Worm (Caenorhabditis elegans) whole organism, young adult: ENCODE data around the gene F11C7.2.

Experiments used
- B0019.2 ChIP-seq: fragments of 200-800 bp; sonication (Bioruptor generic); conservative IDR thresholded peaks from 2 replicates; pipeline ENCODE4 v1.3.6; 2022; ENCODE audit warnings: missing genetic modification reagents, missing genetic modification characterization, missing compliant biosample characterization
- B0035.1 ChIP-seq: sonication (generic microtip); optimal IDR thresholded peaks from 2 replicates; lab custom pipeline; 2016; ENCODE audit warnings: missing genetic modification characterization, mild to moderate bottlenecking, missing compliant biosample characterization, missing genotype, missing genetic modification reagents
- C06A6.2 ChIP-seq: fragments of 200-800 bp; sonication (Bioruptor generic); conservative IDR thresholded peaks from 2 replicates; pipeline ENCODE4 v1.3.6; 2022; ENCODE audit warnings: missing genetic modification characterization, missing compliant biosample characterization
- F10E7.11 ChIP-seq: sonication (generic microtip); optimal IDR thresholded peaks from 2 replicates; lab custom pipeline; 2017; ENCODE audit warnings: mild to moderate bottlenecking, missing genetic modification characterization, moderate library complexity, missing compliant biosample characterization
- F37B4.10 ChIP-seq: fragments of 200-800 bp; sonication (Bioruptor generic); IDR thresholded peaks from 2 replicates; pipeline ENCODE4 v1.3.6; 2022; ENCODE audit warnings: missing genetic modification characterization, missing compliant biosample characterization
- F39B2.1 ChIP-seq: fragments of 200-800 bp; sonication (Bioruptor generic); IDR thresholded peaks from 2 replicates; pipeline ENCODE4 v1.3.6; 2022; ENCODE audit warnings: missing genetic modification reagents, missing genetic modification characterization, missing compliant biosample characterization
- F55B11.4 ChIP-seq: sonication (generic microtip); optimal IDR thresholded peaks from 2 replicates; lab custom pipeline; 2016; ENCODE audit warnings: missing compliant biosample characterization, missing genetic modification characterization, borderline replicate concordance; ENCODE audit not compliant: insufficient read depth
- K12H6.12 ChIP-seq: fragments of 200-800 bp; sonication (Bioruptor generic); optimal IDR thresholded peaks from 2 replicates; lab custom pipeline; 2018; ENCODE audit warnings: mild to moderate bottlenecking, missing genetic modification characterization, missing compliant biosample characterization
- Y53G8AR.9 ChIP-seq: fragments of 200-800 bp; sonication (Bioruptor generic); conservative IDR thresholded peaks from 2 replicates; pipeline ENCODE4 v1.3.6; 2022; ENCODE audit warnings: missing genetic modification reagents, missing genetic modification characterization, missing compliant biosample characterization
- Y79H2A.3 ChIP-seq: fragments of 200-800 bp; sonication (Bioruptor generic); conservative IDR thresholded peaks from 2 replicates; pipeline ENCODE4 v1.3.6; 2022; ENCODE audit warnings: missing genetic modification reagents, missing genetic modification characterization, missing compliant biosample characterization
- atf-7 ChIP-seq: sonication (generic microtip); optimal IDR thresholded peaks from 2 replicates; lab custom pipeline; 2017; ENCODE audit warnings: mild to moderate bottlenecking, missing genetic modification characterization, missing compliant biosample characterization
- attf-3 ChIP-seq: fragments of 200-800 bp; sonication (Bioruptor generic); conservative IDR thresholded peaks from 2 replicates; pipeline ENCODE4 v1.3.6; 2022; ENCODE audit warnings: missing genetic modification reagents, missing genetic modification characterization, missing compliant biosample characterization
- attf-5 ChIP-seq: fragments of 200-800 bp; sonication (Bioruptor generic); optimal IDR thresholded peaks from 2 replicates; lab custom pipeline; 2018; ENCODE audit warnings: mild to moderate bottlenecking, missing genetic modification characterization, missing compliant biosample characterization
- ceh-27 ChIP-seq: fragments of 200-800 bp; sonication (Bioruptor generic); optimal IDR thresholded peaks from 2 replicates; lab custom pipeline; 2018; ENCODE audit warnings: mild to moderate bottlenecking, missing genetic modification characterization, moderate library complexity, missing compliant biosample characterization
- ceh-58 ChIP-seq: fragments of 200-800 bp; sonication (Bioruptor generic); IDR thresholded peaks from 2 replicates; pipeline ENCODE4 v1.3.6; 2022; ENCODE audit warnings: missing genetic modification characterization, missing compliant biosample characterization
- die-1 ChIP-seq: sonication (generic microtip); optimal IDR thresholded peaks from 2 replicates; lab custom pipeline; 2016; ENCODE audit warnings: missing genotype, mild to moderate bottlenecking, missing genetic modification characterization, missing compliant biosample characterization
- dox-1 ChIP-seq: fragments of 200-800 bp; sonication (Bioruptor generic); IDR thresholded peaks from 2 replicates; pipeline ENCODE4 v1.3.6; 2022; ENCODE audit warnings: missing genetic modification reagents, missing genetic modification characterization, missing compliant biosample characterization
- egl-44 ChIP-seq: fragments of 200-800 bp; sonication (Bioruptor generic); IDR thresholded peaks from 2 replicates; pipeline ENCODE4 v1.3.6; 2022; ENCODE audit warnings: missing genetic modification reagents, missing genetic modification characterization, missing compliant biosample characterization
- ets-4 ChIP-seq: fragments of 200-800 bp; sonication (Bioruptor generic); optimal IDR thresholded peaks from 2 replicates; lab custom pipeline; 2018; ENCODE audit warnings: mild to moderate bottlenecking, missing genetic modification characterization, missing compliant biosample characterization
- gei-17 ChIP-seq: fragments of 200-800 bp; sonication (Bioruptor generic); optimal IDR thresholded peaks from 2 replicates; lab custom pipeline; 2018; ENCODE audit warnings: mild to moderate bottlenecking, missing genetic modification characterization, missing compliant biosample characterization
- him-1 ChIP-seq: sonication (generic microtip); optimal IDR thresholded peaks from 2 replicates; lab custom pipeline; 2016; ENCODE audit warnings: missing genotype, missing genetic modification reagents, missing genetic modification characterization, missing compliant biosample characterization
- hlh-26 ChIP-seq: fragments of 200-800 bp; sonication (Bioruptor generic); conservative IDR thresholded peaks from 2 replicates; pipeline ENCODE4 v1.3.6; 2022; ENCODE audit warnings: missing genetic modification reagents, missing genetic modification characterization, missing compliant biosample characterization
- hmg-1.2 ChIP-seq: fragments of 200-800 bp; sonication (Bioruptor generic); IDR thresholded peaks from 2 replicates; pipeline ENCODE4 v1.3.6; 2022; ENCODE audit warnings: missing genetic modification reagents, missing genetic modification characterization, missing compliant biosample characterization
- hmg-20 ChIP-seq: fragments of 200-800 bp; sonication (Bioruptor generic); IDR thresholded peaks from 2 replicates; pipeline ENCODE4 v1.3.6; 2022; ENCODE audit warnings: missing genetic modification reagents, missing genetic modification characterization, missing compliant biosample characterization
- hrde-1 ChIP-seq: sonication (generic microtip); optimal IDR thresholded peaks from 2 replicates; lab custom pipeline; 2016; ENCODE audit warnings: missing genetic modification characterization, mild to moderate bottlenecking, missing compliant biosample characterization, moderate library complexity, missing genotype, missing genetic modification reagents, borderline replicate concordance
- let-526 ChIP-seq: fragments of 200-800 bp; sonication (Bioruptor generic); IDR thresholded peaks from 2 replicates; pipeline ENCODE4 v1.3.6; 2022; ENCODE audit warnings: missing genetic modification reagents, missing genetic modification characterization, missing compliant biosample characterization
- lsl-1 ChIP-seq: fragments of 200-800 bp; sonication (Bioruptor generic); optimal IDR thresholded peaks from 2 replicates; lab custom pipeline; 2018; ENCODE audit warnings: mild to moderate bottlenecking, missing genetic modification characterization, moderate library complexity, missing compliant biosample characterization
- mes-4 ChIP-seq: sonication (generic microtip); optimal IDR thresholded peaks from 2 replicates; lab custom pipeline; 2016; ENCODE audit warnings: missing genotype, missing genetic modification characterization, missing compliant biosample characterization
- mxl-1 ChIP-seq: sonication (generic microtip); optimal IDR thresholded peaks from 2 replicates; lab custom pipeline; 2016; ENCODE audit warnings: missing genetic modification characterization, missing compliant biosample characterization
- nhr-179 ChIP-seq: sonication (generic microtip); optimal IDR thresholded peaks from 2 replicates; lab custom pipeline; 2016; ENCODE audit warnings: mild to moderate bottlenecking, missing genetic modification characterization, missing compliant biosample characterization
- nhr-27 ChIP-seq: fragments of 200-800 bp; sonication (Bioruptor generic); optimal IDR thresholded peaks from 2 replicates; lab custom pipeline; 2018; ENCODE audit warnings: mild to moderate bottlenecking, missing genetic modification characterization, moderate library complexity, missing compliant biosample characterization
- nhr-90 ChIP-seq: sonication (generic microtip); optimal IDR thresholded peaks from 2 replicates; lab custom pipeline; 2016; ENCODE audit warnings: missing genotype, mild to moderate bottlenecking, missing genetic modification characterization, missing compliant biosample characterization
- rcor-1 ChIP-seq: fragments of 200-800 bp; sonication (Bioruptor generic); IDR thresholded peaks from 2 replicates; pipeline ENCODE4 v1.3.6; 2022; ENCODE audit warnings: missing genetic modification reagents, missing genetic modification characterization, missing compliant biosample characterization
- sdz-38 ChIP-seq: sonication (generic microtip); optimal IDR thresholded peaks from 2 replicates; lab custom pipeline; 2016; ENCODE audit warnings: missing genotype, missing genetic modification characterization, missing compliant biosample characterization
- snpc-1.1 ChIP-seq: sonication (generic microtip); optimal IDR thresholded peaks from 2 replicates; lab custom pipeline; 2017; ENCODE audit warnings: missing genetic modification characterization, mild to moderate bottlenecking, missing compliant biosample characterization, antibody characterized with exemption, moderate library complexity, missing genotype, missing genetic modification reagents; ENCODE audit not compliant: insufficient read depth
- sptf-2 ChIP-seq: fragments of 200-800 bp; sonication (Bioruptor generic); optimal IDR thresholded peaks from 2 replicates; lab custom pipeline; 2018; ENCODE audit warnings: mild to moderate bottlenecking, missing genetic modification characterization, missing compliant biosample characterization
- tbp1 ChIP-seq: fragments of 200-800 bp; sonication (Bioruptor generic); optimal IDR thresholded peaks from 2 replicates; lab custom pipeline; 2018; ENCODE audit warnings: mild to moderate bottlenecking, missing genetic modification characterization, missing compliant biosample characterization
- tbx-9 ChIP-seq: sonication (generic microtip); optimal IDR thresholded peaks from 2 replicates; lab custom pipeline; 2016; ENCODE audit warnings: borderline replicate concordance, missing genetic modification characterization, inconsistent platforms, missing compliant biosample characterization
- unc-62 ChIP-seq: fragments of 150-350 bp; optimal IDR thresholded peaks from 2 replicates; lab custom pipeline; 2014; ENCODE audit warnings: missing biosample characterization, missing genetic modification reagents, missing genetic modification characterization
- xnd-1 ChIP-seq: sonication (generic microtip); optimal IDR thresholded peaks from 2 replicates; lab custom pipeline; 2016; ENCODE audit warnings: missing genotype, missing genetic modification reagents, missing genetic modification characterization, missing compliant biosample characterization
- ztf-26 ChIP-seq: sonication (generic microtip); optimal IDR thresholded peaks from 2 replicates; lab custom pipeline; 2017; ENCODE audit warnings: missing genetic modification characterization, missing compliant biosample characterization
- ztf-28 ChIP-seq: fragments of 200-800 bp; sonication (Bioruptor generic); IDR thresholded peaks from 2 replicates; pipeline ENCODE4 v1.3.6; 2022; ENCODE audit warnings: missing genetic modification reagents, missing genetic modification characterization, missing compliant biosample characterization
- ztf-6 ChIP-seq: fragments of 200-800 bp; sonication (Bioruptor generic); IDR thresholded peaks from 2 replicates; pipeline ENCODE4 v1.3.6; 2022; ENCODE audit warnings: missing genetic modification reagents, missing genetic modification characterization, missing compliant biosample characterization

Gene F11C7.2

ce11 chrX:17396456-17396855 is at the start of gene F11C7.2, which contains the start of gene vap-1:
TSS of gene F11C7.2 (plus strand) at chrX:17396814.
TSS of gene vap-1 (minus strand) at chrX:17396556.
- TF ChIP-seq F39B2.1 (GFP tag; lab: Robert Waterston, UW) = no peak
- TF ChIP-seq C06A6.2 (GFP tag; lab: Robert Waterston, UW) = no peak
- no peak for TF ChIP-seq nhr-90 (tag; lab: Kevin White, UChicago)
- TF ChIP-seq mxl-1 (tag; lab: Kevin White, UChicago) = no peak
- no peak for TF ChIP-seq F10E7.11 (tag; lab: Kevin White, UChicago)
- TF ChIP-seq Y53G8AR.9 (GFP tag; lab: Robert Waterston, UW) = no peak
- no peak for TF ChIP-seq hmg-1.2 (GFP tag; lab: Robert Waterston, UW)
- no peak for TF ChIP-seq nhr-179 (tag; lab: Kevin White, UChicago)
- TF ChIP-seq hrde-1 = no peak
- TF ChIP-seq attf-3 = no peak
- no peak for TF ChIP-seq K12H6.12 (tag; lab: Kevin White, UChicago)
- no peak for TF ChIP-seq lsl-1 (GFP tag; lab: Kevin White, UChicago)
- TF ChIP-seq ztf-6 = no peak
- TF ChIP-seq attf-5 = no peak
- TF ChIP-seq nhr-27 = no peak
- TF ChIP-seq atf-7 (tag; lab: Kevin White, UChicago) = no peak
- TF ChIP-seq gei-17 (GFP tag; lab: Kevin White, UChicago) = no peak
- no peak for TF ChIP-seq dox-1 (GFP tag; lab: Robert Waterston, UW)
- no peak for TF ChIP-seq ztf-26 (tag; lab: Kevin White, UChicago)

ce11 chrX:17349411-17349810 is 47.2 kb upstream of the F11C7.2 start:
- no peak for TF ChIP-seq B0035.1
- TF ChIP-seq unc-62 (GFP tag; lab: Kevin White, UChicago) = no peak
- no peak for TF ChIP-seq sptf-2
- TF ChIP-seq ceh-27 (GFP tag; lab: Kevin White, UChicago) = no peak
- no peak for TF ChIP-seq atf-7 (tag; lab: Kevin White, UChicago)
- TF ChIP-seq F55B11.4 = no peak
- no peak for TF ChIP-seq rcor-1 (GFP tag; lab: Robert Waterston, UW)

- TF ChIP-seq attf-3 = no peak
- TF ChIP-seq rcor-1 (GFP tag; lab: Robert Waterston, UW) = no peak
- TF ChIP-seq tbp1 (GFP tag; lab: Kevin White, UChicago) = no peak
- no peak for TF ChIP-seq F37B4.10
- TF ChIP-seq hmg-1.2 (GFP tag; lab: Robert Waterston, UW) = no peak
- no peak for TF ChIP-seq let-526 (GFP tag; lab: Robert Waterston, UW)
- no peak for TF ChIP-seq him-1 (tag; lab: Kevin White, UChicago)
- TF ChIP-seq, all 124 proteins: peak for 0
Observed at ce11 chrX:17352098-17352497, 44.5 kb upstream of the F11C7.2 start.

ce11 chrX:17355462-17355861 is 41.2 kb upstream of the F11C7.2 start:
- TF ChIP-seq B0019.2 (GFP tag; lab: Robert Waterston, UW) = no peak
- no peak for TF ChIP-seq tbx-9 (tag; lab: Kevin White, UChicago)
- TF ChIP-seq egl-44 = no peak
- no peak for TF ChIP-seq ets-4 (GFP tag; lab: Kevin White, UChicago)
- TF ChIP-seq mes-4 (tag; lab: Kevin White, UChicago) = no peak
- no peak for TF ChIP-seq Y79H2A.3
- no peak for TF ChIP-seq F39B2.1 (GFP tag; lab: Robert Waterston, UW)
- TF ChIP-seq die-1 (tag; lab: Kevin White, UChicago) = no peak
- TF ChIP-seq ceh-58 (GFP tag; lab: Robert Waterston, UW) = no peak
- no peak for TF ChIP-seq xnd-1 (tag; lab: Kevin White, UChicago)
- TF ChIP-seq tbp1 (GFP tag; lab: Kevin White, UChicago) = no peak
- TF ChIP-seq hmg-20 = no peak
- no peak for TF ChIP-seq attf-5
- TF ChIP-seq snpc-1.1 = no peak
- TF ChIP-seq hlh-26 (GFP tag; lab: Robert Waterston, UW) = no peak
- TF ChIP-seq ztf-28 (GFP tag; lab: Robert Waterston, UW) = no peak
- TF ChIP-seq sdz-38 (tag; lab: Kevin White, UChicago) = no peak
